Fruit fly (Drosophila melanogaster): ENCODE data around the gene bbg.

DNA sequence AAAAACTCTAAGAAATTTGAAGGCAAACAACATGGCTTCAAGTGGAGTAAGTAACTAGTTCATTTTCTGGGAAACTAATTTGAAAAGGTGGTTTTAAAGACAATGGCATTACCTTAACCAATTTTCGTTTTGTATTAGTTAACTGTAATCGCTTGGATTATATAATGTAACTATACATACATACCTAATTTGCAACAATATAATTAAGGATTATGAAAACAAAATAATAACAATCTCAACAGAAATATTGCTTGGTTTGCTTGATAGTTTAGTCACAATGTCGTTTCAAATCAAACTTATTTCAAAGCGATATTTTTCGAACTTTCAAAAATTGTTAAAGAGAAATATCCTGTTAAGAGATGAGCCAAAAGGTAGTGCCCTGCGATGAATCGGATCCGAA lies 18.6 kb downstream of the bbg start, which contains the start of gene CG9592:
- TF ChIP-seq insv (optimal IDR thresholded peaks at IDR 0.05) (no peak), h (optimal IDR thresholded peaks at IDR 0.05) (no peak), psq (optimal IDR thresholded peaks at IDR 0.05) (no peak), Myc (optimal IDR thresholded peaks at IDR 0.05) (no peak)

Data from Kc167 (cell line).